Fruit fly (Drosophila melanogaster) whole organism, adult: ENCODE results near the gene CG7409.
A peak's percentile ranks its signal among the peaks of the same experiment; 100 is the strongest.

Experiments used
- CG11617 ChIP-seq: fragments of 200-800 bp; sonication (Bioruptor generic); optimal IDR thresholded peaks from 2 replicates; lab custom pipeline; 2017; ENCODE audit warnings: mild to moderate bottlenecking, missing biosample characterization, missing genetic modification reagents, missing genetic modification characterization
- CG12768 ChIP-seq: fragments of 200-800 bp; sonication (Bioruptor generic); optimal IDR thresholded peaks from 2 replicates; lab custom pipeline; 2017; ENCODE audit warnings: missing biosample characterization, missing genetic modification characterization, mild to moderate bottlenecking, moderate library complexity, missing genetic modification reagents
- CG14711 ChIP-seq: fragments of 200-800 bp; sonication (Bioruptor generic); optimal IDR thresholded peaks from 2 replicates; lab custom pipeline; 2018; ENCODE audit warnings: missing biosample characterization, mild to moderate bottlenecking, missing genetic modification characterization, moderate library complexity
- CG1620 ChIP-seq: fragments of 200-800 bp; sonication (Bioruptor generic); optimal IDR thresholded peaks from 2 replicates; lab custom pipeline; 2016; ENCODE audit warnings: missing biosample characterization, missing genetic modification characterization
- CG33017 ChIP-seq: fragments of 200-800 bp; sonication (Bioruptor generic); optimal IDR thresholded peaks from 2 replicates; lab custom pipeline; 2018; ENCODE audit warnings: missing biosample characterization, mild to moderate bottlenecking, missing genetic modification characterization, moderate library complexity
- CG5204 ChIP-seq: fragments of 200-800 bp; sonication (Bioruptor generic); optimal IDR thresholded peaks from 2 replicates; lab custom pipeline; 2016; ENCODE audit warnings: missing biosample characterization, missing genetic modification characterization
- CG7045 ChIP-seq: fragments of 200-800 bp; sonication (Bioruptor generic); optimal IDR thresholded peaks from 2 replicates; lab custom pipeline; 2017; ENCODE audit warnings: missing biosample characterization, mild to moderate bottlenecking, missing genetic modification characterization
- CG7101 ChIP-seq: fragments of 200-800 bp; sonication (Bioruptor generic); optimal IDR thresholded peaks from 2 replicates; lab custom pipeline; 2018; ENCODE audit warnings: missing biosample characterization, mild to moderate bottlenecking, missing genetic modification characterization, moderate library complexity
- Clk ChIP-seq: fragments of 200-800 bp; sonication (Bioruptor generic); optimal IDR thresholded peaks from 2 replicates; lab custom pipeline; 2017; ENCODE audit warnings: missing biosample characterization, missing genetic modification characterization
- Crg-1 ChIP-seq: fragments of 200-800 bp; sonication (Bioruptor generic); optimal IDR thresholded peaks from 2 replicates; lab custom pipeline; 2016; ENCODE audit warnings: missing biosample characterization, missing genetic modification characterization
- Hr96 ChIP-seq: fragments of 200-800 bp; sonication (Bioruptor generic); optimal IDR thresholded peaks from 2 replicates; lab custom pipeline; 2016; ENCODE audit warnings: missing biosample characterization, missing genetic modification characterization
- Mnt ChIP-seq: fragments of 200-800 bp; sonication (Bioruptor generic); optimal IDR thresholded peaks from 2 replicates; lab custom pipeline; 2016; ENCODE audit warnings: missing biosample characterization, mild to moderate bottlenecking, missing genetic modification characterization
- bab1 ChIP-seq: fragments of 200-800 bp; sonication (Bioruptor generic); optimal IDR thresholded peaks from 3 replicates; lab custom pipeline; 2019; ENCODE audit warnings: missing biosample characterization, mild to moderate bottlenecking, missing genetic modification characterization, moderate library complexity
- cic ChIP-seq: fragments of 200-800 bp; sonication (Bioruptor generic); optimal IDR thresholded peaks from 2 replicates; lab custom pipeline; 2017; ENCODE audit warnings: missing biosample characterization, mild to moderate bottlenecking, missing genetic modification characterization, moderate library complexity
- cnc ChIP-seq, 2 experiments: fragments of >200 bp; optimal IDR thresholded peaks; 2 replicates each; lab custom pipeline; 2017
- kay ChIP-seq: fragments of 200-800 bp; sonication (Bioruptor generic); peaks from one replicate; lab custom pipeline; 2016; ENCODE audit warnings: missing biosample characterization, missing genetic modification characterization, borderline replicate concordance
- ovo ChIP-seq: fragments of 200-800 bp; sonication (Bioruptor generic); optimal IDR thresholded peaks from 2 replicates; lab custom pipeline; 2016; ENCODE audit warnings: missing biosample characterization, missing genetic modification characterization
- pad ChIP-seq: fragments of 200-800 bp; sonication (Bioruptor generic); optimal IDR thresholded peaks from 3 replicates; lab custom pipeline; 2017; ENCODE audit warnings: missing biosample characterization, missing genetic modification characterization, mild to moderate bottlenecking, moderate library complexity, missing genetic modification reagents
- tj ChIP-seq: fragments of 200-800 bp; sonication (Bioruptor generic); optimal IDR thresholded peaks from 3 replicates; lab custom pipeline; 2017; ENCODE audit warnings: missing biosample characterization, mild to moderate bottlenecking, missing genetic modification characterization, moderate library complexity
- toe ChIP-seq: fragments of 200-800 bp; sonication (Bioruptor generic); optimal IDR thresholded peaks from 2 replicates; lab custom pipeline; 2016; ENCODE audit warnings: missing biosample characterization, missing genetic modification characterization

The CG7409 gene

DNA sequence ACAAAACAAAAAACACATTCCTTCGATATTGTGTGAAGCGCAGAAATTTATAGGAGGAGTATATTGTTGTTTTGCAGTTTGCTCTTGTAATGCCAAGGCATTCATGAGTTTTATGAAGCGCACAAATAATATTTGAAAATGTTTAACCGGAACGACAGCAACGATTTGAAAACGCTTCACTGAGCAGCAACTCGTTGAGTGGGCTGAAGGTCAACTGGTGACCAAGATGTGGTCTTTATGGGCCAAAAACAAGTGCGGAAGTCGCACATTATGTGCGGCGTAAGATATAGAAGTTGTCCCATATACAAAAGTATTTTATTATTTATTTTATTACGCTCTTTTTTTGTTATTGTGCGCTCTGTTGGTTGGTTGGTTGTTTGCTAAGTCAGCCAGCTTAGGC lies 32.1 kb downstream of the CG7409 start:
- no peak for TF ChIP-seq Mnt
- TF ChIP-seq CG12768 (GFP tag; lab: Kevin White, UChicago): no peak

DNA sequence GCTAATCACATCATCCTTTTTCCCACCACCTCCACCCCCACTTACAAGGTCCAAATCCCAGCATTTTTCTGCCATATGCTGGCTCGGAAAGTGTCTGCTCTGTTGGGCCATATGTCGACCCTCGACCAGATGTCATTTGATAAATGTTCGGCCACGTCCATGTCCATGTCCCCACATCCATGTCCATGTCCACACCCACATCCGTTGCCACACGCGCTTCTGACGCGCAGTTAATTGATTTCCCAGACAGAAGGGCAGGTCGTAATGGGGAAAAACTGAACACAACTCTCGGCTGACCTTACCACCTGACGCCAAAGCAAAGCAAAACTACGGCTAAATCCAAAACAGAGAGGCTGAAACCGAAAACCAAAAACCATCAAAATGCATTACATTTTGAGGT lies 32.8 kb downstream of the CG7409 start:
- TF ChIP-seq CG7101 (tag; lab: Kevin White, UChicago) (no peak), CG1620 (GFP tag; lab: Kevin White, UChicago) (no peak), tj (GFP tag; lab: Kevin White, UChicago) (no peak), cic (GFP tag; lab: Kevin White, UChicago) (no peak), kay (GFP tag; lab: Kevin White, UChicago) (no peak)

DNA sequence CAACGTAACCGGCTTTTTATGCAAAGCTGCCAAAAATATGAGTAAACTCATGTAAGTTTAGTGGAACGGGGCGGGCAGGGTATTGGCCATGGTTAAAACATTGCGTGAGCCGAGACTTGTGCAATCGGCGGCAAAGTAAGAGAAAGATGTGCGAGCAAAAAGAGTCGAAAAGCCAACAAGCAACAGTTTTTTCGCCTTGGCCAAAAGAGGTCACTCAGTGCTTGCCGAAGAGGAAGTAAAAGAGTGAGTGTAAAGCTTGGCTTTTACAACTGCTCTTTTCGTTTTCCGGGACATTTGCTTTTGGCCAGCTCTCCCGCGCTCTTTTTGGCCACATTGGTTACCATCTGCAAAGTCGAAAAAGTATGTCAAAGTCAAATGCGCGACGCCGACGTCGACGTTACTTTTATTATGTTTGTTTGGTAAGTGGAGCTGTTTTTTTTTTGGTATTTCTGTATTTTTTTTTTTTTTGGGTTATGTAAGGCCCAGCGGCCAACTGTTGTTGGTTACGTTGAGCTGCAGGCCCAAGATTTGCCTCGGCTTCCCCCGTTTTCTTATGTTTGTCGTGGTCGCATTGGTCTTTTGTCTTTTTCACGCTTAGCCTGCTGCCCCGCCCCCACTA lies 33.7 kb downstream of the CG7409 start:
- TF ChIP-seq Hr96 (GFP tag; lab: Kevin White, UChicago) (no peak), tj (GFP tag; lab: Kevin White, UChicago) (peak; percentile 55)

DNA sequence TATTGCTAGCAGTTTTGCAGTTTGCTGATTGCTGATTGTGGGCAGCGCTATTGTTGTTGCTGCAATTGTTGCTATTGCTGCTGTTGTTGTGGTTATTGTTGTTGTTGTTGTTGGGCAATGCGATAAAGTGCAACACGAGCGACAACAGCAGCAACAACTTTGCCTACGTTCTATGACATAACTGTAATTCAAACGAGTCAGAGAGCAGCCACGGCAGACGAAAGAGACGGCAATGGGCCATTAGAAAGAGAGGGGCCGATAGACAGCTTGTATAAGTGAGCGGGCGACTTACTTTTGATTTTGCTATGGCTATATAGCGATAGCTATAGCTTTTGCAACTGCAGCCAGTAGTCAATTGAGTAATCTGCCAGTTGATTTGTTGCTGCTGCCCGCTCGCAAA lies 36.0 kb downstream of the CG7409 start:
- no peak for TF ChIP-seq Crg-1 (GFP tag; lab: Kevin White, UChicago)
- peak; percentile 77 for TF ChIP-seq cic (GFP tag; lab: Kevin White, UChicago)
- TF ChIP-seq pad: peak; percentile 27
- no peak for TF ChIP-seq ovo (GFP tag; lab: Kevin White, UChicago)
- TF ChIP-seq Hr96 (GFP tag; lab: Kevin White, UChicago): no peak
- no peak for TF ChIP-seq CG11617
- TF ChIP-seq CG12768 (GFP tag; lab: Kevin White, UChicago): peak; percentile 82
- no peak for TF ChIP-seq CG33017 (tag; lab: Kevin White, UChicago)
- no peak for TF ChIP-seq cnc (optimal IDR thresholded peaks at IDR 0.05; lab: Kevin White, UChicago)
- no peak for TF ChIP-seq CG14711 (tag; lab: Kevin White, UChicago)
- TF ChIP-seq toe (GFP tag; lab: Kevin White, UChicago): no peak
- TF ChIP-seq Clk: no peak
- TF ChIP-seq CG1620 (GFP tag; lab: Kevin White, UChicago): no peak
- TF ChIP-seq CG5204 (GFP tag; lab: Kevin White, UChicago): no peak
- TF ChIP-seq bab1 (GFP tag; lab: Kevin White, UChicago): no peak
- no peak for TF ChIP-seq CG7045 (GFP tag; lab: Kevin White, UChicago)
- TF ChIP-seq Mnt: no peak
- TF ChIP-seq tj (GFP tag; lab: Kevin White, UChicago): no peak
- no peak for TF ChIP-seq kay (GFP tag; lab: Kevin White, UChicago)
- peak; percentile 9 for TF ChIP-seq CG7101 (tag; lab: Kevin White, UChicago)

DNA sequence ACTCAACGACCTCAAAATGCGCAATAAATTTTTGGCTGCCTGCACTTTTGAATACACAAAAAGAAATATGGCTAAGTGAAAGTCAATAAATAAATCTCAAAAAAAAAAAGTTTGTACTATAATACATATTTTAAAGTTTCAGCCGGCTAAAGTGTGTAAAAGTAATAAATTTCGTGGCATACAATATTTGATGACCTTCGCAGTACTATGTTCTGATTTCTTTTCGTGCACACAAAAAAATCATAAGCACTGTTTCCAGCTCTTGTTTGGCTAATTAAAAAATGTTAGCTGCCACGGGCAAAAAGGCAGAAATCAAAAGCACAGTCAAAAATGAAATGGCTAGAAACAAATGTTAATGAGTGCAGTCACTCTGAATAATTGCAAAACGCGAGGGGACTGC lies 38.0 kb downstream of the CG7409 start:
- TF ChIP-seq tj (GFP tag; lab: Kevin White, UChicago) (peak; percentile 69), CG14711 (tag; lab: Kevin White, UChicago) (peak; percentile 44), CG5204 (GFP tag; lab: Kevin White, UChicago) (no peak), Hr96 (GFP tag; lab: Kevin White, UChicago) (no peak), Crg-1 (GFP tag; lab: Kevin White, UChicago) (no peak), kay (GFP tag; lab: Kevin White, UChicago) (peak; percentile 23)

DNA sequence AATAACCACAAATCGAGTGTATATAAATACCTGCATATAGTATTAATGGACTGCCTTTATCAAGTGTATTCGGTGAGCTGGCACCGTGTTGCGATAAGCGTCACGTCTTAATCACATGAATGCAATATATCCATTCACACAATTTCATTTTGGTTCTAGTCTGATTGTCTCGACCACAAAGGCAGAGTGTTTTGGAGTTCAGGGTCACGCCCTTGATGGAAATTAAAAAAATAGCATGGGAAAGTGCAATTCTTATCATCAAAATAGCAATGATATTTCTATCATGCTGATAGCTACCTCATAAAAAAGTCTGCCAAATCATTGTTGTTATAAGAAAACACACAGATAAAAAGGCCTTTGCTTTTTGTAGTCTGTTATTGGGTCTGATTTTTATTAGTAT lies 38.6 kb downstream of the CG7409 start:
- TF ChIP-seq CG14711 (tag; lab: Kevin White, UChicago) (no peak), kay (GFP tag; lab: Kevin White, UChicago) (peak; percentile 56), Clk (no peak), cic (GFP tag; lab: Kevin White, UChicago) (peak; percentile 77), Hr96 (GFP tag; lab: Kevin White, UChicago) (no peak), ovo (GFP tag; lab: Kevin White, UChicago) (no peak), CG5204 (GFP tag; lab: Kevin White, UChicago) (no peak)

DNA sequence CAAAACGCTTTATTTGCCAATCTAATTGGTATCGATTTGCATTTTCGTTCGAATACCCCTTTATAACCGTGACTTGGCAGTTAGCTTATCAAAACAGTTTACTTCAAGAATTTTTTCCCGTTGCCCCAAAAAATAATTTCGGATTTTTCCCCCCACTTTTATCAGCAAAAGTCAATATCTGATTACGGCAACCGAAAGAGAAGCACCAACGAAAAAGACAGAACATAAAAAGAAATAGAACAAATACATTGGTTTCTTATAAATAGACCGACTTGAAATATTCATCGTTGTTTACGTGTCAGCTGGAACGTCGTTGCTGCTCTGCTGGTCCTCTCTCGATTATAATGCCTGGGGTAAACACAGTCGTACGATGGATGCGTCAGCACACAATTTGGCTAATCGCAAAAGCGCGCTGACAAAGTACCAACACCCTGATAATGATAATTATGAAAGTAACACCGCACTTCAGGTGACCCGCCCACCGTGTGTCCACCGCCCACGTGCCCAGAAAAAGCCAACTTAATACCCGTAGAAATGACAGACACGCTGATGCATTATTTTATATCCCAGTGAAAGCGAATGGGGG lies 47.2 kb downstream of the CG7409 start:
- TF ChIP-seq kay (GFP tag; lab: Kevin White, UChicago) (peak; percentile 58), cic (GFP tag; lab: Kevin White, UChicago) (peak; percentile 51), Hr96 (GFP tag; lab: Kevin White, UChicago) (no peak)
